Worm (Caenorhabditis elegans) whole organism, young adult: Measurements from ENCODE around the gene ugt-40.
A peak's percentile ranks its signal among the peaks of the same experiment; 100 is the strongest.

Experiments
- B0019.2 ChIP-seq: fragments of 200-800 bp; sonication (Bioruptor generic); conservative IDR thresholded peaks from 2 replicates; pipeline ENCODE4 v1.3.6; 2022; ENCODE audit warnings: missing genetic modification reagents, missing genetic modification characterization, missing compliant biosample characterization
- B0336.3 ChIP-seq: fragments of 200-800 bp; sonication (Bioruptor generic); IDR thresholded peaks from 2 replicates; pipeline ENCODE4 v1.3.6; 2022; ENCODE audit warnings: missing genetic modification characterization, missing compliant biosample characterization
- F22D6.2 ChIP-seq: sonication (generic microtip); optimal IDR thresholded peaks from 2 replicates; lab custom pipeline; 2016; ENCODE audit warnings: mild to moderate bottlenecking, missing genetic modification characterization, missing compliant biosample characterization
- F57A8.1 ChIP-seq: fragments of 200-800 bp; sonication (Bioruptor generic); optimal IDR thresholded peaks from 2 replicates; lab custom pipeline; 2018; ENCODE audit warnings: mild to moderate bottlenecking, missing genetic modification characterization, moderate library complexity, missing compliant biosample characterization
- K12H6.12 ChIP-seq: fragments of 200-800 bp; sonication (Bioruptor generic); optimal IDR thresholded peaks from 2 replicates; lab custom pipeline; 2018; ENCODE audit warnings: mild to moderate bottlenecking, missing genetic modification characterization, missing compliant biosample characterization
- Y53G8AR.9 ChIP-seq: fragments of 200-800 bp; sonication (Bioruptor generic); conservative IDR thresholded peaks from 2 replicates; pipeline ENCODE4 v1.3.6; 2022; ENCODE audit warnings: missing genetic modification reagents, missing genetic modification characterization, missing compliant biosample characterization
- Y67H2A.10 ChIP-seq: fragments of 200-800 bp; sonication (Bioruptor generic); conservative IDR thresholded peaks from 2 replicates; pipeline ENCODE4 v1.3.6; 2022; ENCODE audit warnings: missing genetic modification reagents, missing genetic modification characterization, missing compliant biosample characterization
- ZK185.1 ChIP-seq: sonication (generic microtip); optimal IDR thresholded peaks from 2 replicates; lab custom pipeline; 2016; ENCODE audit warnings: mild to moderate bottlenecking, missing genetic modification characterization, missing compliant biosample characterization; ENCODE audit not compliant: poor library complexity, severe bottlenecking
- ama-1 ChIP-seq, 3 experiments: fragments of 150-350 bp in 1 of 3; sonication (generic microtip) in 2 of 3; optimal IDR thresholded peaks; 2 replicates each; lab custom pipeline; 2014 to 2018; ENCODE audit warnings: missing biosample characterization in 2 of 3, missing genetic modification characterization in 2 of 3, missing genetic modification reagents in 2 of 3
- atf-7 ChIP-seq: sonication (generic microtip); optimal IDR thresholded peaks from 2 replicates; lab custom pipeline; 2017; ENCODE audit warnings: mild to moderate bottlenecking, missing genetic modification characterization, missing compliant biosample characterization
- attf-5 ChIP-seq: fragments of 200-800 bp; sonication (Bioruptor generic); optimal IDR thresholded peaks from 2 replicates; lab custom pipeline; 2018; ENCODE audit warnings: mild to moderate bottlenecking, missing genetic modification characterization, missing compliant biosample characterization
- ccch-3 ChIP-seq: fragments of 200-800 bp; sonication (Bioruptor generic); optimal IDR thresholded peaks from 2 replicates; lab custom pipeline; 2018; ENCODE audit warnings: mild to moderate bottlenecking, missing genetic modification characterization, missing compliant biosample characterization
- cebp-1 ChIP-seq, 2 experiments: fragments of 200-800 bp in 1 of 2; sonication (Bioruptor generic) in 1 of 2; sonication (generic microtip) in 1 of 2; IDR thresholded peaks in 1 of 2; optimal IDR thresholded peaks in 1 of 2; 2 replicates each; pipeline versions ENCODE4 v1.3.6 to Lab custom; 2017 to 2022; ENCODE audit warnings: missing compliant biosample characterization in 2 of 2, missing genetic modification characterization in 2 of 2, mild to moderate bottlenecking in 1 of 2, missing genetic modification reagents in 1 of 2, moderate library complexity in 1 of 2
- ceh-27 ChIP-seq: fragments of 200-800 bp; sonication (Bioruptor generic); optimal IDR thresholded peaks from 2 replicates; lab custom pipeline; 2018; ENCODE audit warnings: mild to moderate bottlenecking, missing genetic modification characterization, moderate library complexity, missing compliant biosample characterization
- dox-1 ChIP-seq: fragments of 200-800 bp; sonication (Bioruptor generic); IDR thresholded peaks from 2 replicates; pipeline ENCODE4 v1.3.6; 2022; ENCODE audit warnings: missing genetic modification reagents, missing genetic modification characterization, missing compliant biosample characterization
- egl-18 ChIP-seq: fragments of 200-800 bp; sonication (Bioruptor generic); IDR thresholded peaks from 2 replicates; pipeline ENCODE4 v1.3.6; 2022; ENCODE audit warnings: missing genetic modification reagents, missing genetic modification characterization, missing compliant biosample characterization
- egl-44 ChIP-seq: fragments of 200-800 bp; sonication (Bioruptor generic); IDR thresholded peaks from 2 replicates; pipeline ENCODE4 v1.3.6; 2022; ENCODE audit warnings: missing genetic modification reagents, missing genetic modification characterization, missing compliant biosample characterization
- him-1 ChIP-seq: sonication (generic microtip); optimal IDR thresholded peaks from 2 replicates; lab custom pipeline; 2016; ENCODE audit warnings: missing genotype, missing genetic modification reagents, missing genetic modification characterization, missing compliant biosample characterization
- hsf-1 ChIP-seq: fragments of 200-800 bp; sonication (Bioruptor generic); IDR thresholded peaks from 2 replicates; pipeline ENCODE4 v1.3.6; 2022; ENCODE audit warnings: missing genetic modification reagents, missing genetic modification characterization, missing compliant biosample characterization
- let-607 ChIP-seq, 2 experiments: fragments of 200-800 bp in 1 of 2; sonication (Bioruptor generic) in 1 of 2; sonication (generic microtip) in 1 of 2; optimal IDR thresholded peaks; 2 replicates each; lab custom pipeline; 2016 to 2018; ENCODE audit warnings: mild to moderate bottlenecking in 2 of 2, missing compliant biosample characterization in 2 of 2, missing genetic modification characterization in 2 of 2, moderate library complexity in 2 of 2, missing genotype in 1 of 2
- lin-26 ChIP-seq: fragments of 200-800 bp; sonication (Bioruptor generic); IDR thresholded peaks from 2 replicates; pipeline ENCODE4 v1.3.6; 2022; ENCODE audit warnings: missing genetic modification reagents, missing genetic modification characterization, missing compliant biosample characterization
- lin-35 ChIP-seq, 3 experiments: fragments of 150-350 bp in 2 of 3; sonication (generic microtip) in 1 of 3; optimal IDR thresholded peaks; 2 replicates each; lab custom pipeline; 2014 to 2018; ENCODE audit warnings: missing biosample characterization in 3 of 3, missing genetic modification characterization in 3 of 3, missing genetic modification reagents in 3 of 3
- lin-40 ChIP-seq: sonication (generic microtip); optimal IDR thresholded peaks from 2 replicates; lab custom pipeline; 2016; ENCODE audit warnings: missing genetic modification characterization, mild to moderate bottlenecking, missing compliant biosample characterization, missing genotype, missing genetic modification reagents
- lin-54 ChIP-seq: fragments of 200-800 bp; sonication (Bioruptor generic); optimal IDR thresholded peaks from 2 replicates; lab custom pipeline; 2018; ENCODE audit warnings: mild to moderate bottlenecking, missing genetic modification characterization, missing compliant biosample characterization
- lir-1 ChIP-seq: fragments of 200-800 bp; sonication (Bioruptor generic); conservative IDR thresholded peaks from 2 replicates; pipeline ENCODE4 v1.3.6; 2022; ENCODE audit warnings: missing genetic modification reagents, missing genetic modification characterization, missing compliant biosample characterization
- madf-10 ChIP-seq: sonication (generic microtip); optimal IDR thresholded peaks from 2 replicates; lab custom pipeline; 2016; ENCODE audit warnings: mild to moderate bottlenecking, missing genetic modification characterization, missing compliant biosample characterization
- madf-6 ChIP-seq: fragments of 200-800 bp; sonication (Bioruptor generic); IDR thresholded peaks from 2 replicates; pipeline ENCODE4 v1.3.6; 2022; ENCODE audit warnings: missing genetic modification reagents, missing genetic modification characterization, missing compliant biosample characterization
- madf-8 ChIP-seq: fragments of 200-800 bp; sonication (Bioruptor generic); conservative IDR thresholded peaks from 2 replicates; pipeline ENCODE4 v1.3.6; 2022; ENCODE audit warnings: missing genetic modification reagents, missing genetic modification characterization, missing compliant biosample characterization
- mcd-1 ChIP-seq: fragments of 200-800 bp; sonication (Bioruptor generic); IDR thresholded peaks from 2 replicates; pipeline ENCODE4 v1.3.6; 2022; ENCODE audit warnings: missing genetic modification reagents, missing genetic modification characterization, missing compliant biosample characterization
- nfyb-1 ChIP-seq: fragments of 200-800 bp; sonication (Bioruptor generic); IDR thresholded peaks from 2 replicates; pipeline ENCODE4 v1.3.6; 2022; ENCODE audit warnings: missing genetic modification reagents, missing genetic modification characterization, missing compliant biosample characterization
- nhr-179 ChIP-seq: sonication (generic microtip); optimal IDR thresholded peaks from 2 replicates; lab custom pipeline; 2016; ENCODE audit warnings: mild to moderate bottlenecking, missing genetic modification characterization, missing compliant biosample characterization
- nhr-80 ChIP-seq: sonication (generic microtip); optimal IDR thresholded peaks from 2 replicates; lab custom pipeline; 2016; ENCODE audit warnings: missing genetic modification characterization, missing compliant biosample characterization
- nhr-90 ChIP-seq: sonication (generic microtip); optimal IDR thresholded peaks from 2 replicates; lab custom pipeline; 2016; ENCODE audit warnings: missing genotype, mild to moderate bottlenecking, missing genetic modification characterization, missing compliant biosample characterization
- snpc-4 ChIP-seq, 5 experiments: fragments of 150-350 bp in 1 of 5; sonication (generic microtip) in 4 of 5; optimal IDR thresholded peaks; 2 replicates each; lab custom pipeline; 2014 to 2018; ENCODE audit warnings: missing genetic modification characterization in 5 of 5, missing biosample characterization in 3 of 5, antibody characterized with exemption in 2 of 5, mild to moderate bottlenecking in 2 of 5, missing compliant biosample characterization in 2 of 5, missing genotype in 2 of 5, moderate library complexity in 2 of 5, missing genetic modification reagents in 1 of 5
- somi-1 ChIP-seq: fragments of 200-800 bp; sonication (Bioruptor generic); optimal IDR thresholded peaks from 2 replicates; lab custom pipeline; 2018; ENCODE audit warnings: mild to moderate bottlenecking, missing genetic modification characterization, missing compliant biosample characterization
- zim-3 ChIP-seq: sonication (generic microtip); optimal IDR thresholded peaks from 2 replicates; lab custom pipeline; 2017; ENCODE audit warnings: mild to moderate bottlenecking, missing genetic modification characterization, moderate library complexity, missing compliant biosample characterization
- ztf-26 ChIP-seq: sonication (generic microtip); optimal IDR thresholded peaks from 2 replicates; lab custom pipeline; 2017; ENCODE audit warnings: missing genetic modification characterization, missing compliant biosample characterization

Gene ugt-40

ce11 chrV:7096811-7097210 lies 45.0 kb downstream of the ugt-40 start:
- TF ChIP-seq lin-35 (GFP tag; optimal IDR thresholded peaks at IDR 0.05; lab: Kevin White, UChicago) = no peak
- TF ChIP-seq B0019.2 (GFP tag; lab: Robert Waterston, UW) = no peak
- no peak for TF ChIP-seq zim-3 (tag; lab: Kevin White, UChicago)

ce11 chrV:7096129-7096730 lies 45.5 kb downstream of the ugt-40 start:
- no peak for TF ChIP-seq him-1 (tag; lab: Kevin White, UChicago)
- TF ChIP-seq ceh-27 (GFP tag; lab: Kevin White, UChicago) = no peak
- TF ChIP-seq K12H6.12 (tag; lab: Kevin White, UChicago) = no peak
- TF ChIP-seq madf-8 (GFP tag; lab: Robert Waterston, UW) = no peak
- TF ChIP-seq ccch-3 (GFP tag; lab: Kevin White, UChicago) = no peak

ce11 chrV:7095254-7095990 lies 46.3 kb downstream of the ugt-40 start:
- TF ChIP-seq lir-1 (GFP tag; lab: Robert Waterston, UW) (no peak), nhr-80 (peak; percentile 40)

- TF ChIP-seq dox-1 (GFP tag; lab: Robert Waterston, UW) (peak; percentile 44), F57A8.1 (GFP tag; lab: Kevin White, UChicago) (no peak), hsf-1 (GFP tag; lab: Robert Waterston, UW) (no peak), B0336.3 (GFP tag; lab: Robert Waterston, UW) (0 out of 2 replicates have a peak, but pooled peaks have one; percentile 38), cebp-1 (GFP tag; IDR thresholded peaks at IDR 0.05; lab: Robert Waterston, UW) (0 out of 2 replicates have a peak, but pooled peaks have one; percentile 26), cebp-1 (tag; optimal IDR thresholded peaks at IDR 0.05; lab: Kevin White, UChicago) (peak; percentile 71), lin-40 (tag; lab: Kevin White, UChicago) (peak; percentile 73), nhr-90 (peak; percentile 17), madf-6 (GFP tag; lab: Robert Waterston, UW) (no peak), egl-18 (GFP tag; lab: Robert Waterston, UW) (no peak), ztf-26 (tag; lab: Kevin White, UChicago) (peak; percentile 53), nfyb-1 (GFP tag; lab: Robert Waterston, UW) (peak; percentile 72; the same call in 1 of the 2 replicates), atf-7 (peak; percentile 45), ccch-3 (GFP tag; lab: Kevin White, UChicago) (no peak), lin-26 (GFP tag; lab: Robert Waterston, UW) (0 out of 2 replicates have a peak, but pooled peaks have one; percentile 50), attf-5 (GFP tag; lab: Kevin White, UChicago) (peak; percentile 66), K12H6.12 (tag; lab: Kevin White, UChicago) (peak; percentile 3), Y67H2A.10 (GFP tag; lab: Robert Waterston, UW) (no peak), lin-54 (no peak), F22D6.2 (tag; lab: Kevin White, UChicago) (peak; percentile 48), ama-1 (optimal IDR thresholded peaks at IDR 0.05; lab: Kevin White, UChicago) (peak; percentile 16), ama-1 (GFP tag; optimal IDR thresholded peaks at IDR 0.05; lab: Kevin White, UChicago) (no peak), mcd-1 (GFP tag; lab: Robert Waterston, UW) (no peak), nhr-179 (tag; lab: Kevin White, UChicago) (no peak), egl-44 (peak; percentile 67; the same call in 1 of the 2 replicates), nhr-80 (peak; percentile 92), let-607 (tag; optimal IDR thresholded peaks at IDR 0.05; lab: Kevin White, UChicago) (peak; percentile 18 to 32), madf-10 (tag; lab: Kevin White, UChicago) (peak; percentile 61), Y53G8AR.9 (GFP tag; lab: Robert Waterston, UW) (peak; percentile 34; the same call in 1 of the 2 replicates), somi-1 (peak; percentile 37), ZK185.1 (tag; lab: Kevin White, UChicago) (peak; percentile 38), snpc-4 (GFP tag; optimal IDR thresholded peaks at IDR 0.05; lab: Kevin White, UChicago) (no peak), snpc-4 (tag; optimal IDR thresholded peaks at IDR 0.05; lab: Kevin White, UChicago) (peak in 1 of 4 experiments; percentile 35)
Observed at ce11 chrV:7093720-7094401, 47.9 kb downstream of the ugt-40 start, which contains the start of gene nhr-135. Gene nhr-135, minus strand, starts transcription at chrV:7093770.
